Worm (Caenorhabditis elegans) whole organism, early embryonic: ENCODE results near the gene mgl-3.

ENCODE experiments used
- B0310.2 ChIP-seq: sonication (generic microtip); optimal IDR thresholded peaks from 2 replicates; lab custom pipeline; 2016; ENCODE audit warnings: mild to moderate bottlenecking, missing genetic modification characterization, missing compliant biosample characterization
- F13C5.2 ChIP-seq: sonication (generic microtip); optimal IDR thresholded peaks from 2 replicates; lab custom pipeline; 2017; ENCODE audit warnings: mild to moderate bottlenecking, missing genetic modification characterization, inconsistent platforms, missing compliant biosample characterization
- aly-1 ChIP-seq: sonication (generic microtip); optimal IDR thresholded peaks from 2 replicates; lab custom pipeline; 2016; ENCODE audit warnings: missing genetic modification characterization, missing compliant biosample characterization
- ama-1 ChIP-seq: fragments of 150-350 bp; optimal IDR thresholded peaks from 2 replicates; lab custom pipeline; 2014
- ets-7 ChIP-seq: sonication (generic microtip); optimal IDR thresholded peaks from 2 replicates; lab custom pipeline; 2016; ENCODE audit warnings: missing genotype, missing genetic modification characterization, missing compliant biosample characterization
- flt-1 ChIP-seq: fragments of 200-800 bp; sonication (Bioruptor generic); IDR thresholded peaks from 2 replicates; pipeline ENCODE4 v1.3.6; 2022; ENCODE audit warnings: missing genetic modification characterization, missing compliant biosample characterization
- hmbx-1 ChIP-seq: sonication (generic microtip); optimal IDR thresholded peaks from 2 replicates; lab custom pipeline; 2016; ENCODE audit warnings: mild to moderate bottlenecking, missing genetic modification characterization, missing compliant biosample characterization
- hmg-4 ChIP-seq: fragments of 200-800 bp; sonication (Bioruptor generic); optimal IDR thresholded peaks from 2 replicates; lab custom pipeline; 2018; ENCODE audit warnings: mild to moderate bottlenecking, missing genetic modification characterization, missing compliant biosample characterization
- hnd-1 ChIP-seq: sonication (generic microtip); optimal IDR thresholded peaks from 2 replicates; lab custom pipeline; 2016; ENCODE audit warnings: missing genetic modification characterization, missing compliant biosample characterization
- sea-1 ChIP-seq: fragments of 200-800 bp; sonication (Bioruptor generic); conservative IDR thresholded peaks from 2 replicates; pipeline ENCODE4 v1.3.6; 2022; ENCODE audit warnings: missing genetic modification characterization, missing compliant biosample characterization
- tbx-37 ChIP-seq: fragments of 200-800 bp; sonication (Bioruptor generic); conservative IDR thresholded peaks from 2 replicates; pipeline ENCODE4 v1.3.6; 2022; ENCODE audit warnings: missing genetic modification reagents, missing genetic modification characterization, missing compliant biosample characterization

DNA sequence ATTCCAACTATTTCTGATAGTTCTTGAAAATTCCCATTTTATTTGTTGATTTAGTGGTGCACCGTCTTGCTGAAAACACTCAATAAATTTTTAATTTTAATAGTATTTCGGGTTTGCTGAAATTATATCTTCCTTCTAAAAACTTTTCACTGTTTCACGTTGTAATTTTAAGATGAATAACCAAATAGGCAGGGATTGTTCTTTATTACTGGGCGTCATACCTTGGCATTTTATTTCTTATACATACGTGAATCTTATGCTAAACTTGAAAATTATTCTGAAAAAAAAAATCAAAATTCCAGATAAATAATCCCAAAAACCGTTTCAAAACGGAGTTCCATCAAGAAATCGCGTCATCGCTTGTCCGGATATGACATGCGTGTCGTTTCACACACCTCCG lies at the start of gene mgl-3:
- no peak for TF ChIP-seq sea-1 (GFP tag; lab: Robert Waterston, UW)
- no peak for TF ChIP-seq flt-1 (GFP tag; lab: Robert Waterston, UW)
- TF ChIP-seq ets-7 (tag; lab: Kevin White, UChicago) = no peak
- no peak for TF ChIP-seq hmg-4 (GFP tag; lab: Kevin White, UChicago)
- TF ChIP-seq hmbx-1 (tag; lab: Kevin White, UChicago) = no peak
- TF ChIP-seq ama-1 = no peak
- no peak for TF ChIP-seq B0310.2 (tag; lab: Kevin White, UChicago)
- TF ChIP-seq hnd-1 = no peak
- TF ChIP-seq F13C5.2 (tag; lab: Kevin White, UChicago) = no peak
- TF ChIP-seq aly-1 (tag; lab: Kevin White, UChicago) = no peak
- TF ChIP-seq tbx-37 (GFP tag; lab: Robert Waterston, UW) = no peak
